Fruit fly (Drosophila melanogaster) whole organism, embryonic: ENCODE results near the gene CG13000.
A peak's percentile ranks its signal among the peaks of the same experiment; 100 is the strongest.

Experiments
- CG10274 ChIP-seq: fragments of 200-800 bp; sonication (Bioruptor generic); optimal IDR thresholded peaks from 3 replicates; lab custom pipeline; 2017; ENCODE audit warnings: missing biosample characterization, mild to moderate bottlenecking, missing genetic modification characterization
- CG10959 ChIP-seq: fragments of 200-800 bp; sonication (Bioruptor generic); IDR thresholded peaks from 2 replicates; pipeline ENCODE4 v1.3.6; 2022; ENCODE audit warnings: missing biosample characterization, missing genetic modification characterization
- CG11085 ChIP-seq: fragments of 200-800 bp; sonication (Bioruptor generic); IDR thresholded peaks from 2 replicates; pipeline ENCODE4 v1.3.6; 2022; ENCODE audit warnings: missing biosample characterization, missing genetic modification characterization
- CG11560 ChIP-seq: fragments of 200-800 bp; sonication (Bioruptor generic); IDR thresholded peaks from 3 replicates; pipeline ENCODE4 v1.3.6; 2022; ENCODE audit warnings: missing biosample characterization, missing genetic modification characterization
- CG12071 ChIP-seq: fragments of 200-800 bp; sonication (Bioruptor generic); optimal IDR thresholded peaks from 3 replicates; lab custom pipeline; 2018; ENCODE audit warnings: missing biosample characterization, mild to moderate bottlenecking, missing genetic modification characterization
- CG12744 ChIP-seq: fragments of 200-800 bp; sonication (Bioruptor generic); optimal IDR thresholded peaks from 2 replicates; lab custom pipeline; 2016; ENCODE audit warnings: missing biosample characterization, missing genetic modification characterization
- CG13894 ChIP-seq: fragments of 200-800 bp; sonication (Bioruptor generic); optimal IDR thresholded peaks from 3 replicates; lab custom pipeline; 2018; ENCODE audit warnings: missing biosample characterization, mild to moderate bottlenecking, missing genetic modification characterization, moderate library complexity
- CG14860 ChIP-seq: fragments of 200-800 bp; sonication (Bioruptor generic); IDR thresholded peaks from 3 replicates; pipeline ENCODE4 v1.3.6; 2022; ENCODE audit warnings: missing biosample characterization, missing genetic modification characterization; ENCODE audit not compliant: partially characterized antibody
- CG15011 ChIP-seq: fragments of 200-800 bp; sonication (Bioruptor generic); optimal IDR thresholded peaks from 3 replicates; lab custom pipeline; 2018; ENCODE audit warnings: missing biosample characterization, mild to moderate bottlenecking, missing genetic modification characterization
- CG1603 ChIP-seq: fragments of 200-800 bp; sonication (Bioruptor generic); optimal IDR thresholded peaks from 2 replicates; lab custom pipeline; 2019; ENCODE audit warnings: missing biosample characterization, mild to moderate bottlenecking, missing genetic modification characterization, moderate library complexity
- CG16813 ChIP-seq: fragments of 200-800 bp; sonication (Bioruptor generic); IDR thresholded peaks from 3 replicates; pipeline ENCODE4 v1.3.6; 2022; ENCODE audit warnings: missing biosample characterization, missing genetic modification characterization; ENCODE audit not compliant: partially characterized antibody
- CG16863 ChIP-seq: fragments of 200-800 bp; sonication (Bioruptor generic); optimal IDR thresholded peaks from 3 replicates; lab custom pipeline; 2016; ENCODE audit warnings: missing biosample characterization, missing genetic modification characterization
- CG31224 ChIP-seq: fragments of 200-800 bp; sonication (Bioruptor generic); IDR thresholded peaks from 2 replicates; pipeline ENCODE4 v1.3.6; 2022; ENCODE audit warnings: missing biosample characterization, missing genetic modification characterization
- CG31388 ChIP-seq: fragments of 200-800 bp; sonication (Bioruptor generic); optimal IDR thresholded peaks from 2 replicates; lab custom pipeline; 2016; ENCODE audit warnings: missing biosample characterization, missing genetic modification characterization
- CG31441 ChIP-seq: fragments of 200-800 bp; sonication (Bioruptor generic); IDR thresholded peaks from 2 replicates; pipeline ENCODE4 v1.3.6; 2022; ENCODE audit warnings: missing biosample characterization, missing genetic modification characterization
- CG3163 ChIP-seq: fragments of 200-800 bp; sonication (Bioruptor generic); optimal IDR thresholded peaks from 3 replicates; lab custom pipeline; 2016; ENCODE audit warnings: missing biosample characterization, missing genetic modification characterization
- CG32532 ChIP-seq: fragments of 200-800 bp; sonication (Bioruptor generic); IDR thresholded peaks from 2 replicates; pipeline ENCODE4 v1.3.6; 2022; ENCODE audit warnings: missing biosample characterization, missing genetic modification characterization
- CG3281 ChIP-seq: fragments of 200-800 bp; sonication (Bioruptor generic); optimal IDR thresholded peaks from 3 replicates; lab custom pipeline; 2017; ENCODE audit warnings: missing biosample characterization, mild to moderate bottlenecking, missing genetic modification characterization
- CG34224 ChIP-seq: fragments of 200-800 bp; sonication (Bioruptor generic); IDR thresholded peaks from 3 replicates; pipeline ENCODE4 v1.3.6; 2022; ENCODE audit warnings: missing biosample characterization, missing genetic modification characterization; ENCODE audit not compliant: partially characterized antibody
- CG4404 ChIP-seq: fragments of 200-800 bp; sonication (Bioruptor generic); IDR thresholded peaks from 2 replicates; pipeline ENCODE4 v1.3.6; 2022; ENCODE audit warnings: missing biosample characterization, missing genetic modification characterization
- CG4424 ChIP-seq: fragments of 200-800 bp; sonication (Bioruptor generic); optimal IDR thresholded peaks from 3 replicates; lab custom pipeline; 2016; ENCODE audit warnings: missing biosample characterization, missing genetic modification characterization
- CG4820 ChIP-seq: fragments of 200-800 bp; sonication (Bioruptor generic); optimal IDR thresholded peaks from 3 replicates; lab custom pipeline; 2016; ENCODE audit warnings: missing biosample characterization, missing genetic modification characterization
- CG5245 ChIP-seq: fragments of 200-800 bp; sonication (Bioruptor generic); optimal IDR thresholded peaks from 3 replicates; lab custom pipeline; 2016; ENCODE audit warnings: missing biosample characterization, missing genetic modification characterization
- CG6254 ChIP-seq: fragments of 200-800 bp; sonication (Bioruptor generic); optimal IDR thresholded peaks from 3 replicates; lab custom pipeline; 2017; ENCODE audit warnings: mild to moderate bottlenecking, missing biosample characterization, missing genetic modification reagents, missing genetic modification characterization
- CG6765 ChIP-seq: fragments of 200-800 bp; sonication (Bioruptor generic); optimal IDR thresholded peaks from 3 replicates; lab custom pipeline; 2017; ENCODE audit warnings: missing biosample characterization, mild to moderate bottlenecking, missing genetic modification characterization
- CG7271 ChIP-seq: fragments of 200-800 bp; sonication (Bioruptor generic); optimal IDR thresholded peaks from 2 replicates; lab custom pipeline; 2018; ENCODE audit warnings: missing biosample characterization, mild to moderate bottlenecking, missing genetic modification characterization, moderate library complexity
- CG8281 ChIP-seq: fragments of 200-800 bp; sonication (Bioruptor generic); optimal IDR thresholded peaks from 2 replicates; lab custom pipeline; 2018; ENCODE audit warnings: missing biosample characterization, mild to moderate bottlenecking, missing genetic modification characterization, moderate library complexity
- CG8765 ChIP-seq: fragments of 200-800 bp; sonication (Bioruptor generic); IDR thresholded peaks from 2 replicates; pipeline ENCODE4 v1.3.6; 2022; ENCODE audit warnings: missing biosample characterization, missing genetic modification characterization
- CG9437 ChIP-seq: fragments of 200-800 bp; sonication (Bioruptor generic); optimal IDR thresholded peaks from 2 replicates; lab custom pipeline; 2018; ENCODE audit warnings: missing biosample characterization, mild to moderate bottlenecking, missing genetic modification characterization
- CTCF ChIP-seq: fragments of 200-800 bp; sonication (Bioruptor generic); optimal IDR thresholded peaks from 2 replicates; lab custom pipeline; 2017; ENCODE audit warnings: missing biosample characterization, mild to moderate bottlenecking, missing genetic modification characterization, moderate library complexity
- Doc2 ChIP-seq: fragments of 200-800 bp; sonication (Bioruptor generic); IDR thresholded peaks from 2 replicates; pipeline ENCODE4 v1.3.6; 2022; ENCODE audit warnings: missing biosample characterization, missing genetic modification characterization
- ERR ChIP-seq: fragments of 200-800 bp; sonication (Bioruptor generic); optimal IDR thresholded peaks from 2 replicates; lab custom pipeline; 2016; ENCODE audit warnings: missing biosample characterization, missing genetic modification characterization
- Fer2 ChIP-seq: fragments of 200-800 bp; sonication (Bioruptor generic); optimal IDR thresholded peaks from 2 replicates; lab custom pipeline; 2018; ENCODE audit warnings: missing biosample characterization, mild to moderate bottlenecking, missing genetic modification characterization, moderate library complexity
- H15 ChIP-seq: fragments of 200-800 bp; sonication (Bioruptor generic); IDR thresholded peaks from 3 replicates; pipeline ENCODE4 v1.3.6; 2022; ENCODE audit warnings: missing biosample characterization, missing genetic modification characterization
- Mad ChIP-seq: fragments of 200-800 bp; sonication (Bioruptor generic); optimal IDR thresholded peaks from 2 replicates; lab custom pipeline; 2016; ENCODE audit warnings: missing biosample characterization, missing genetic modification characterization
- Opbp ChIP-seq: fragments of 200-800 bp; sonication (Bioruptor generic); IDR thresholded peaks from 3 replicates; pipeline ENCODE4 v1.3.6; 2022; ENCODE audit warnings: missing biosample characterization, missing genetic modification characterization; ENCODE audit not compliant: partially characterized antibody
- PHDP ChIP-seq: fragments of 200-800 bp; sonication (Bioruptor generic); optimal IDR thresholded peaks from 3 replicates; lab custom pipeline; 2018; ENCODE audit warnings: missing biosample characterization, mild to moderate bottlenecking, missing genetic modification characterization, moderate library complexity
- Ravus ChIP-seq: fragments of 200-800 bp; sonication (Bioruptor generic); IDR thresholded peaks from 2 replicates; pipeline ENCODE4 v1.3.6; 2022; ENCODE audit warnings: missing biosample characterization, missing genetic modification characterization
- Taf1 ChIP-seq: fragments of 200-800 bp; sonication (Bioruptor generic); IDR thresholded peaks from 2 replicates; pipeline ENCODE4 v1.3.6; 2022; ENCODE audit warnings: missing biosample characterization, missing genetic modification characterization
- ase ChIP-seq: fragments of 200-800 bp; sonication (Bioruptor generic); IDR thresholded peaks from 3 replicates; pipeline ENCODE4 v1.3.6; 2022; ENCODE audit warnings: missing biosample characterization, missing genetic modification characterization
- dm ChIP-seq: fragments of 200-800 bp; sonication (Bioruptor generic); optimal IDR thresholded peaks from 3 replicates; lab custom pipeline; 2016; ENCODE audit warnings: missing biosample characterization, missing genetic modification characterization
- esg ChIP-seq: fragments of 200-800 bp; sonication (Bioruptor generic); conservative IDR thresholded peaks from 2 replicates; pipeline ENCODE4 v1.3.6; 2022; ENCODE audit warnings: missing biosample characterization, missing genetic modification characterization
- gce ChIP-seq: fragments of 200-800 bp; sonication (Bioruptor generic); IDR thresholded peaks from 3 replicates; pipeline ENCODE4 v1.3.6; 2022; ENCODE audit warnings: missing biosample characterization, missing genetic modification characterization
- insv ChIP-seq, 2 experiments: fragments of 200-800 bp; sonication (Bioruptor generic); optimal IDR thresholded peaks; 3 replicates each; lab custom pipeline; 2016 to 2018; ENCODE audit warnings: missing biosample characterization in 2 of 2, missing genetic modification characterization in 2 of 2
- kah ChIP-seq: fragments of 200-800 bp; sonication (Bioruptor generic); optimal IDR thresholded peaks from 2 replicates; lab custom pipeline; 2018; ENCODE audit warnings: missing biosample characterization, mild to moderate bottlenecking, missing genetic modification characterization
- lmd ChIP-seq: fragments of 200-800 bp; sonication (Bioruptor generic); IDR thresholded peaks from 2 replicates; pipeline ENCODE4 v1.3.6; 2022; ENCODE audit warnings: missing biosample characterization, missing genetic modification characterization
- luna ChIP-seq: fragments of 200-800 bp; sonication (Bioruptor generic); optimal IDR thresholded peaks from 2 replicates; lab custom pipeline; 2016; ENCODE audit warnings: missing biosample characterization, missing genetic modification characterization
- nerfin-1 ChIP-seq: fragments of 200-800 bp; sonication (Bioruptor generic); optimal IDR thresholded peaks from 3 replicates; lab custom pipeline; 2019; ENCODE audit warnings: missing biosample characterization, mild to moderate bottlenecking, missing genetic modification characterization, moderate library complexity
- nerfin-2 ChIP-seq: fragments of 200-800 bp; sonication (Bioruptor generic); IDR thresholded peaks from 2 replicates; pipeline ENCODE4 v1.3.6; 2022; ENCODE audit warnings: missing biosample characterization, missing genetic modification characterization; ENCODE audit not compliant: partially characterized antibody
- ttk ChIP-seq: fragments of 200-800 bp; sonication (Bioruptor generic); IDR thresholded peaks from 2 replicates; pipeline ENCODE4 v2.1.2; 2022; ENCODE audit warnings: missing biosample characterization, missing genetic modification characterization
- wor ChIP-seq: fragments of 200-800 bp; sonication (Bioruptor generic); IDR thresholded peaks from 2 replicates; pipeline ENCODE4 v1.3.6; 2022; ENCODE audit warnings: missing biosample characterization, missing genetic modification characterization
- zen2 ChIP-seq: fragments of 200-800 bp; sonication (Bioruptor generic); IDR thresholded peaks from 3 replicates; pipeline ENCODE4 v1.3.6; 2022; ENCODE audit warnings: missing biosample characterization, missing genetic modification characterization; ENCODE audit not compliant: partially characterized antibody

CG13000 gene

DNA sequence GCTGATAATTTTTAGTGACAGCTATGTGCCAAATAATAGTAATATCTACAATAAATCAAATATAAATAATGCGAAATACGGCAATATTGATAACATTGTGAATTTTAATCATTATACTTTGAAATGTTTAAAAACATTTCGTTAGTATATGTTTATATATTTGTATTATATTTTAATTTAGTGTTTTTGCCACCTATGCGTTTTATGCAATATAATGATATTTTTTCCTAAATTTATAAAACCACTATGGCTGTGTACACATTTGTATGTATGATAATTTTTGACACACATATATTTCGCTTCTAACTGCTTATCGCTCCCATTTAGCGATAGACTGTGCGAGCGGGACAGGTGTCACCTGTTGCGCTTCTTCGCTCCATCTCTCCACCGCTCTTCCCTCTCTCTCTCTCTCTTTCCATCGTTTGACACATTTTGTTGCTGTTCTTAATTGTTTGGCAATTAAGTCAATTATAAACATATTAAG lies 4.2 kb downstream of the CG13000 start (continued):
- TF ChIP-seq luna (GFP tag; lab: Kevin White, UChicago) (no peak), CG6254 (GFP tag; lab: Kevin White, UChicago) (no peak), Ravus (GFP tag; lab: Robert Waterston, UW) (no peak), CTCF (no peak), CG10274 (no peak), ttk (GFP tag; lab: Robert Waterston, UW) (peak; percentile 24; the same call in 1 of the 2 replicates), CG15011 (GFP tag; lab: Kevin White, UChicago) (peak; percentile 61), Fer2 (tag; lab: Kevin White, UChicago) (peak; percentile 7), wor (GFP tag; lab: Robert Waterston, UW) (no peak), CG14860 (GFP tag; lab: Robert Waterston, UW) (no peak), CG13894 (tag; lab: Kevin White, UChicago) (peak; percentile 60), PHDP (tag; lab: Kevin White, UChicago) (peak; percentile 86), CG16863 (no peak), CG34224 (GFP tag; lab: Robert Waterston, UW) (no peak), CG8765 (GFP tag; lab: Robert Waterston, UW) (no peak), CG10959 (no peak), CG9437 (GFP tag; lab: Kevin White, UChicago) (peak; percentile 56), Taf1 (GFP tag; lab: Robert Waterston, UW) (no peak), dm (GFP tag; lab: Kevin White, UChicago) (no peak), zen2 (no peak), CG12744 (GFP tag; lab: Kevin White, UChicago) (no peak), CG1603 (no peak), nerfin-1 (tag; lab: Kevin White, UChicago) (no peak), CG5245 (GFP tag; lab: Kevin White, UChicago) (no peak), CG11085 (no peak), H15 (GFP tag; lab: Robert Waterston, UW) (no peak), ase (GFP tag; lab: Robert Waterston, UW) (no peak), CG8281 (tag; lab: Kevin White, UChicago) (peak; percentile 42), CG16813 (no peak), lmd (GFP tag; lab: Robert Waterston, UW) (peak; percentile 61; the same call in 1 of the 2 replicates), CG4404 (GFP tag; lab: Robert Waterston, UW) (no peak), CG3281 (GFP tag; lab: Kevin White, UChicago) (peak; percentile 78), nerfin-2 (no peak), kah (GFP tag; lab: Kevin White, UChicago) (peak; percentile 80), CG3163 (GFP tag; lab: Kevin White, UChicago) (no peak), CG4424 (peak; percentile 5), CG31224 (peak; percentile 38; the same call in 1 of the 2 replicates), CG31441 (GFP tag; lab: Robert Waterston, UW) (peak; percentile 78), CG31388 (GFP tag; lab: Kevin White, UChicago) (no peak), ERR (GFP tag; lab: Kevin White, UChicago) (no peak), insv (GFP tag; optimal IDR thresholded peaks at IDR 0.05; lab: Kevin White, UChicago) (no peak), Mad (no peak), CG32532 (GFP tag; lab: Robert Waterston, UW) (peak; percentile 67; the same call in 1 of the 2 replicates), gce (GFP tag; lab: Robert Waterston, UW) (no peak), CG12071 (no peak), CG4820 (GFP tag; lab: Kevin White, UChicago) (no peak), CG6765 (GFP tag; lab: Kevin White, UChicago) (peak; percentile 42), CG7271 (no peak), CG11560 (tag; lab: Robert Waterston, UW) (peak; percentile 26; the same call in 1 of the 3 replicates), esg (peak; percentile 41; the same call in 1 of the 2 replicates), Doc2 (GFP tag; lab: Robert Waterston, UW) (no peak), Opbp (GFP tag; lab: Robert Waterston, UW) (no peak)
